Worm (Caenorhabditis elegans) whole organism, L1 larva: ENCODE data around the gene R03C1.1.

Experiments
- egl-27 ChIP-seq, 2 experiments: fragments of 150-350 bp in 1 of 2; sonication (generic microtip); optimal IDR thresholded peaks; 3 replicates each; lab custom pipeline; 2017 to 2018; ENCODE audit warnings: missing biosample characterization in 2 of 2, missing genetic modification characterization in 2 of 2, missing genetic modification reagents in 2 of 2
- elt-2 ChIP-seq: sonication (generic microtip); optimal IDR thresholded peaks from 2 replicates; lab custom pipeline; 2016; ENCODE audit warnings: missing genetic modification characterization, mild to moderate bottlenecking, inconsistent platforms, missing compliant biosample characterization, missing genetic modification reagents
- fkh-10 ChIP-seq: sonication (generic microtip); optimal IDR thresholded peaks from 2 replicates; lab custom pipeline; 2017; ENCODE audit warnings: missing biosample characterization, missing genetic modification reagents, missing genetic modification characterization
- lsy-2 ChIP-seq, 2 experiments: fragments of 150-350 bp; optimal IDR thresholded peaks; 2 replicates each; lab custom pipeline; 2014; ENCODE audit warnings: missing biosample characterization in 2 of 2, missing genetic modification characterization in 2 of 2
- mdl-1 ChIP-seq, 2 experiments: fragments of 150-350 bp; optimal IDR thresholded peaks; 2 replicates each; lab custom pipeline; 2014 to 2017; ENCODE audit warnings: missing biosample characterization in 2 of 2, missing genetic modification characterization in 2 of 2, inconsistent platforms in 1 of 2
- mep-1 ChIP-seq: fragments of 150-350 bp; optimal IDR thresholded peaks from 2 replicates; lab custom pipeline; 2014; ENCODE audit warnings: missing biosample characterization, missing genetic modification characterization
- nhr-237 ChIP-seq: fragments of 150-350 bp; optimal IDR thresholded peaks from 2 replicates; lab custom pipeline; 2014; ENCODE audit warnings: missing biosample characterization, missing genetic modification characterization
- snpc-4 ChIP-seq: fragments of 150-350 bp; optimal IDR thresholded peaks from 2 replicates; lab custom pipeline; 2014; ENCODE audit warnings: missing biosample characterization, missing genetic modification characterization
- unc-130 ChIP-seq: fragments of 150-350 bp; optimal IDR thresholded peaks from 2 replicates; lab custom pipeline; 2017; ENCODE audit warnings: missing biosample characterization, missing genetic modification characterization, inconsistent platforms
- unc-62 ChIP-seq: fragments of 150-350 bp; optimal IDR thresholded peaks from 2 replicates; lab custom pipeline; 2014; ENCODE audit warnings: missing biosample characterization, missing genetic modification reagents, missing genetic modification characterization
- zag-1 ChIP-seq: fragments of 150-350 bp; optimal IDR thresholded peaks from 2 replicates; lab custom pipeline; 2014; ENCODE audit warnings: missing biosample characterization, missing genetic modification characterization
- ztf-4 ChIP-seq: fragments of 150-350 bp; optimal IDR thresholded peaks from 2 replicates; lab custom pipeline; 2014; ENCODE audit warnings: missing biosample characterization, missing genetic modification characterization

DNA sequence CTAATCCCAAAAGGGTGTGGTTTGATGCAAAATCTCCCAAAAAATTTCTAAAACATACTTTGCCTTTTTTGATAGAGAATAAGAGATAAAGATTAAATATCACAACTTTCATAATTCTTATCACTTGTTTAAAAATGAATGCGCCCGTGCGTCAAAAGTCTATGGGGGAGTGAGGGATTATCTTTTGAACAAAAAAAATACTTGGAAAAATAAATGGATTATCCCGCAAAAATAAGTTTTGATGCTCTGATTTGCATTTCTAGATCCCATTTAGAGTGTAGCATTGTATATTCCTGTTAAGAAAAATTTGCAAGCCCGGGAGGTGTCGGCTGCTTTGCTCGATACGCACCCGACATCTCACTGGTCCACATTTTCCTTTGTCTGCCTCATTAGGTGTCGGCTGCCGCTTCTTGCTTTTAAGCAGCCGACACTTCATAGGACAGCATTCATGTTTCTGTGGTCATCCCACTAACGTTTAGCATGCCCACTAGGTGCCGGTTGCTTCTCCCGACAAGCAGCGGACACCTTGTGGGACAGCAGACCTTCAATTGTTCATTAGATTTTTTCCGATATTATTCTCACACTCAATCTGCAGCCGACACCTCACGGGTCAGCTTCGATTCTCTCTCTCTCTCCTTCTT lies 25.3 kb upstream of the R03C1.1 start:
- no peak for TF ChIP-seq elt-2 (tag; lab: Kevin White, UChicago)
- no peak for TF ChIP-seq ztf-4 (tag; lab: Kevin White, UChicago)
- no peak for TF ChIP-seq lsy-2 (tag; optimal IDR thresholded peaks at IDR 0.05; lab: Kevin White, UChicago)
- TF ChIP-seq egl-27 (tag; optimal IDR thresholded peaks at IDR 0.05; lab: Kevin White, UChicago) = no peak
- TF ChIP-seq nhr-237 (tag; lab: Kevin White, UChicago) = no peak
- no peak for TF ChIP-seq unc-130 (tag; lab: Kevin White, UChicago)
- no peak for TF ChIP-seq fkh-10 (GFP tag; lab: Kevin White, UChicago)
- TF ChIP-seq mdl-1 (tag; optimal IDR thresholded peaks at IDR 0.05; lab: Kevin White, UChicago) = no peak
- TF ChIP-seq unc-62 (GFP tag; lab: Kevin White, UChicago) = no peak
- TF ChIP-seq zag-1 (tag; lab: Kevin White, UChicago) = no peak
- TF ChIP-seq mep-1 (tag; lab: Kevin White, UChicago) = no peak
- no peak for TF ChIP-seq snpc-4 (tag; lab: Kevin White, UChicago)
